Worm (Caenorhabditis elegans): Measurements from ENCODE around the gene F59G1.8.

DNA sequence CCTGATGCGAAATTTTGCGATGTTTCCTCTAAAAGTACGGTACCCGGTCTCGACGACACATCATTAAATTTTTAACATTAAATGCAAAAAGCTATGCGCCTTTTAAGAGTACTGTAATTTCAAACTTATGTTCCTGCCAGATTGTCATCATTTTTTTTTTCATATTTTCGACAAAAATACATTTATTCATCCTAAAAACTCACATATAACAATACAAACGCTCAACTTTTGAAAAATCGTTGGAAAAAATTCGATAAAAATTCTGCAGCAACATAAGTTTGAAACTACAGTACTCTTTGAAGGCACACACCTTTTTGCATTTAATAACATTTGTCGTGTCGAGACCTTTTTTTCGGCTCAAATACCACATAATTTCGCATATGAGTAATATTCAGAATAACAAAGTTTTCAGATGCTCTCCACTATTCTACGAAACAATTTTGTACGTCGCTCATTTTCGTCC, 10.7 kb downstream of the F59G1.8 start, which contains the start of gene frh-1:
- TF ChIP-seq blmp-1 (tag; optimal IDR thresholded peaks at IDR 0.05) (no peak), zip-8 (tag; optimal IDR thresholded peaks at IDR 0.05) (no peak), unc-39 (tag; optimal IDR thresholded peaks at IDR 0.05) (no peak)

All from whole organism, mixed stage, embryonic.